Fruit fly (Drosophila melanogaster) whole organism, embryonic: ENCODE measurements around the gene CG34310.
A peak's percentile ranks its signal among the peaks of the same experiment; 100 is the strongest.

Experiments used
- Asciz ChIP-seq: fragments of 200-800 bp; sonication (Bioruptor generic); optimal IDR thresholded peaks from 2 replicates; lab custom pipeline; 2017; ENCODE audit warnings: missing biosample characterization, mild to moderate bottlenecking, missing genetic modification characterization, missing genetic modification reagents
- CG10979 ChIP-seq: fragments of 200-800 bp; sonication (Bioruptor generic); optimal IDR thresholded peaks from 2 replicates; lab custom pipeline; 2018; ENCODE audit warnings: missing biosample characterization, mild to moderate bottlenecking, missing genetic modification characterization, moderate library complexity
- CG11093 ChIP-seq: fragments of 200-800 bp; sonication (Bioruptor generic); IDR thresholded peaks from 3 replicates; pipeline ENCODE4 v1.3.6; 2022; ENCODE audit warnings: missing biosample characterization, missing genetic modification characterization
- CG12659 ChIP-seq: fragments of 200-800 bp; sonication (Bioruptor generic); optimal IDR thresholded peaks from 3 replicates; lab custom pipeline; 2017; ENCODE audit warnings: mild to moderate bottlenecking, missing biosample characterization, missing genetic modification reagents, missing genetic modification characterization
- CG12744 ChIP-seq: fragments of 200-800 bp; sonication (Bioruptor generic); optimal IDR thresholded peaks from 2 replicates; lab custom pipeline; 2016; ENCODE audit warnings: missing biosample characterization, missing genetic modification characterization
- CG13775 ChIP-seq: fragments of 200-800 bp; sonication (Bioruptor generic); optimal IDR thresholded peaks from 3 replicates; lab custom pipeline; 2017; ENCODE audit warnings: missing biosample characterization, mild to moderate bottlenecking, missing genetic modification characterization
- CG14441 ChIP-seq: fragments of 200-800 bp; sonication (Bioruptor generic); IDR thresholded peaks from 2 replicates; pipeline ENCODE4 v1.3.6; 2022; ENCODE audit warnings: missing biosample characterization, missing genetic modification characterization
- CG15696 ChIP-seq: fragments of 200-800 bp; sonication (Bioruptor generic); optimal IDR thresholded peaks from 2 replicates; lab custom pipeline; 2019; ENCODE audit warnings: missing biosample characterization, mild to moderate bottlenecking, missing genetic modification characterization, moderate library complexity
- CG1602 ChIP-seq: fragments of 200-800 bp; sonication (Bioruptor generic); optimal IDR thresholded peaks from 3 replicates; lab custom pipeline; 2016; ENCODE audit warnings: missing biosample characterization, missing genetic modification characterization
- CG17829 ChIP-seq: fragments of 200-800 bp; optimal IDR thresholded peaks from 2 replicates; lab custom pipeline; 2019; ENCODE audit warnings: missing biosample characterization, mild to moderate bottlenecking, missing genetic modification characterization, moderate library complexity
- CG18262 ChIP-seq: fragments of 200-800 bp; optimal IDR thresholded peaks from 3 replicates; lab custom pipeline; 2019; ENCODE audit warnings: missing biosample characterization, mild to moderate bottlenecking, missing genetic modification characterization, moderate library complexity
- CG18764 ChIP-seq: fragments of 200-800 bp; sonication (Bioruptor generic); optimal IDR thresholded peaks from 3 replicates; lab custom pipeline; 2016; ENCODE audit warnings: missing biosample characterization, missing genetic modification characterization
- CG2120 ChIP-seq: fragments of 200-800 bp; sonication (Bioruptor generic); optimal IDR thresholded peaks from 3 replicates; lab custom pipeline; 2016; ENCODE audit warnings: missing biosample characterization, missing genetic modification characterization
- CG2889 ChIP-seq: fragments of 200-800 bp; sonication (Bioruptor generic); IDR thresholded peaks from 3 replicates; pipeline ENCODE4 v1.3.6; 2022; ENCODE audit warnings: missing biosample characterization, missing genetic modification characterization
- CG32767 ChIP-seq: fragments of 200-800 bp; sonication (Bioruptor generic); IDR thresholded peaks from 2 replicates; pipeline ENCODE4 v1.3.6; 2022; ENCODE audit warnings: missing biosample characterization, missing genetic modification characterization
- CG4404 ChIP-seq: fragments of 200-800 bp; sonication (Bioruptor generic); IDR thresholded peaks from 2 replicates; pipeline ENCODE4 v1.3.6; 2022; ENCODE audit warnings: missing biosample characterization, missing genetic modification characterization
- CG4730 ChIP-seq: fragments of 200-800 bp; sonication (Bioruptor generic); IDR thresholded peaks from 2 replicates; pipeline ENCODE4 v1.3.6; 2022; ENCODE audit warnings: missing biosample characterization, missing genetic modification characterization
- CG4820 ChIP-seq: fragments of 200-800 bp; sonication (Bioruptor generic); optimal IDR thresholded peaks from 3 replicates; lab custom pipeline; 2016; ENCODE audit warnings: missing biosample characterization, missing genetic modification characterization
- CG5180 ChIP-seq: fragments of 200-800 bp; sonication (Bioruptor generic); optimal IDR thresholded peaks from 3 replicates; lab custom pipeline; 2017; ENCODE audit warnings: missing biosample characterization, missing genetic modification characterization, mild to moderate bottlenecking, moderate library complexity, missing genetic modification reagents
- CG6175 ChIP-seq: fragments of 200-800 bp; sonication (Bioruptor generic); IDR thresholded peaks from 3 replicates; pipeline ENCODE4 v1.3.6; 2022; ENCODE audit warnings: missing biosample characterization, missing genetic modification characterization
- CG6272 ChIP-seq: fragments of 200-800 bp; sonication (Bioruptor generic); IDR thresholded peaks from 2 replicates; pipeline ENCODE4 v1.3.6; 2022; ENCODE audit warnings: missing biosample characterization, missing genetic modification characterization
- CG6683 ChIP-seq: fragments of 200-800 bp; sonication (Bioruptor generic); optimal IDR thresholded peaks from 2 replicates; lab custom pipeline; 2017; ENCODE audit warnings: missing biosample characterization, mild to moderate bottlenecking, missing genetic modification characterization, missing genetic modification reagents
- CG7357 ChIP-seq: fragments of 200-800 bp; sonication (Bioruptor generic); IDR thresholded peaks from 3 replicates; pipeline ENCODE4 v1.3.6; 2022; ENCODE audit warnings: missing biosample characterization, missing genetic modification characterization
- CG7372 ChIP-seq: fragments of 200-800 bp; sonication (Bioruptor generic); IDR thresholded peaks from 2 replicates; pipeline ENCODE4 v1.3.6; 2022; ENCODE audit warnings: missing biosample characterization, missing genetic modification characterization
- CG7786 ChIP-seq: fragments of 200-800 bp; sonication (Bioruptor generic); optimal IDR thresholded peaks from 2 replicates; lab custom pipeline; 2016; ENCODE audit warnings: missing biosample characterization, missing genetic modification characterization
- CG8924 ChIP-seq: fragments of 200-800 bp; optimal IDR thresholded peaks from 3 replicates; lab custom pipeline; 2019; ENCODE audit warnings: missing biosample characterization, mild to moderate bottlenecking, missing genetic modification characterization, moderate library complexity
- CG9727 ChIP-seq: fragments of 200-800 bp; sonication (Bioruptor generic); optimal IDR thresholded peaks from 3 replicates; lab custom pipeline; 2017; ENCODE audit warnings: missing biosample characterization, mild to moderate bottlenecking, missing genetic modification characterization
- Chrac-16 ChIP-seq: fragments of 200-800 bp; sonication (Bioruptor generic); optimal IDR thresholded peaks from 3 replicates; lab custom pipeline; 2016; ENCODE audit warnings: missing biosample characterization, missing genetic modification characterization
- HLH54F ChIP-seq: fragments of 200-800 bp; sonication (Bioruptor generic); optimal IDR thresholded peaks from 3 replicates; lab custom pipeline; 2016; ENCODE audit warnings: missing biosample characterization, missing genetic modification characterization
- Hsf ChIP-seq: fragments of 200-800 bp; sonication (Bioruptor generic); optimal IDR thresholded peaks from 3 replicates; lab custom pipeline; 2016; ENCODE audit warnings: missing biosample characterization, missing genetic modification characterization
- NFAT ChIP-seq: fragments of 200-800 bp; sonication (Bioruptor generic); IDR thresholded peaks from 2 replicates; pipeline ENCODE4 v1.3.6; 2022; ENCODE audit warnings: missing biosample characterization, missing genetic modification characterization
- PHDP ChIP-seq: fragments of 200-800 bp; sonication (Bioruptor generic); optimal IDR thresholded peaks from 3 replicates; lab custom pipeline; 2018; ENCODE audit warnings: missing biosample characterization, mild to moderate bottlenecking, missing genetic modification characterization, moderate library complexity
- Xbp1 ChIP-seq: fragments of 200-800 bp; sonication (Bioruptor generic); optimal IDR thresholded peaks from 3 replicates; lab custom pipeline; 2016; ENCODE audit warnings: missing biosample characterization, mild to moderate bottlenecking, missing genetic modification characterization
- ap ChIP-seq: fragments of 200-800 bp; sonication (Bioruptor generic); IDR thresholded peaks from 2 replicates; pipeline ENCODE4 v1.3.6; 2022; ENCODE audit warnings: missing biosample characterization, missing genetic modification characterization
- bab2 ChIP-seq: fragments of 200-800 bp; sonication (Bioruptor generic); optimal IDR thresholded peaks from 2 replicates; lab custom pipeline; 2016; ENCODE audit warnings: missing biosample characterization, missing genetic modification characterization
- bsh ChIP-seq, 2 experiments: fragments of 200-800 bp; sonication (Bioruptor generic); optimal IDR thresholded peaks; 2 replicates each; lab custom pipeline; 2017 to 2018; ENCODE audit warnings: mild to moderate bottlenecking in 2 of 2, missing biosample characterization in 2 of 2, missing genetic modification characterization in 2 of 2, moderate library complexity in 1 of 2
- chn ChIP-seq: fragments of 200-800 bp; sonication (Bioruptor generic); optimal IDR thresholded peaks from 2 replicates; lab custom pipeline; 2016; ENCODE audit warnings: missing biosample characterization, missing genetic modification characterization
- dati ChIP-seq: fragments of 200-800 bp; sonication (Bioruptor generic); IDR thresholded peaks from 2 replicates; pipeline ENCODE4 v1.3.6; 2022; ENCODE audit warnings: missing biosample characterization, missing genetic modification characterization
- esg ChIP-seq: fragments of 200-800 bp; sonication (Bioruptor generic); conservative IDR thresholded peaks from 2 replicates; pipeline ENCODE4 v1.3.6; 2022; ENCODE audit warnings: missing biosample characterization, missing genetic modification characterization
- hkb ChIP-seq, 2 experiments: fragments of 200-800 bp in 1 of 2; fragments of >200 bp in 1 of 2; sonication (Bioruptor generic) in 1 of 2; IDR thresholded peaks in 1 of 2; optimal IDR thresholded peaks in 1 of 2; 2 replicates each; pipeline versions ENCODE4 v1.3.6 to Lab custom; 2017 to 2022; ENCODE audit warnings: missing biosample characterization in 1 of 2, missing genetic modification characterization in 1 of 2
- jing ChIP-seq: fragments of 200-800 bp; sonication (Bioruptor generic); optimal IDR thresholded peaks from 2 replicates; lab custom pipeline; 2018; ENCODE audit warnings: missing biosample characterization, mild to moderate bottlenecking, missing genetic modification characterization
- ken ChIP-seq: fragments of 200-800 bp; sonication (Bioruptor generic); IDR thresholded peaks from 3 replicates; pipeline ENCODE4 v1.3.6; 2022; ENCODE audit warnings: missing biosample characterization, missing genetic modification characterization
- lab ChIP-seq: fragments of 200-800 bp; sonication (Bioruptor generic); optimal IDR thresholded peaks from 3 replicates; lab custom pipeline; 2017; ENCODE audit warnings: missing biosample characterization, missing genetic modification characterization, mild to moderate bottlenecking, moderate library complexity, missing genetic modification reagents
- phol ChIP-seq: fragments of 200-800 bp; sonication (Bioruptor generic); optimal IDR thresholded peaks from 3 replicates; lab custom pipeline; 2018; ENCODE audit warnings: missing biosample characterization, mild to moderate bottlenecking, missing genetic modification characterization, moderate library complexity
- salm ChIP-seq: fragments of 200-800 bp; sonication (Bioruptor generic); optimal IDR thresholded peaks from 2 replicates; lab custom pipeline; 2018; ENCODE audit warnings: missing biosample characterization, mild to moderate bottlenecking, missing genetic modification characterization
- stc ChIP-seq: fragments of 200-800 bp; sonication (Bioruptor generic); IDR thresholded peaks from 2 replicates; pipeline ENCODE4 v1.3.6; 2022; ENCODE audit warnings: missing biosample characterization, missing genetic modification characterization
- tgo ChIP-seq: fragments of 200-800 bp; sonication (Bioruptor generic); IDR thresholded peaks from 3 replicates; pipeline ENCODE4 v1.3.6; 2022; ENCODE audit warnings: missing biosample characterization, missing genetic modification characterization
- tio ChIP-seq: fragments of 200-800 bp; sonication (Bioruptor generic); optimal IDR thresholded peaks from 2 replicates; lab custom pipeline; 2017; ENCODE audit warnings: missing biosample characterization, missing genetic modification characterization, inconsistent platforms
- wor ChIP-seq: fragments of 200-800 bp; sonication (Bioruptor generic); IDR thresholded peaks from 2 replicates; pipeline ENCODE4 v1.3.6; 2022; ENCODE audit warnings: missing biosample characterization, missing genetic modification characterization
- zf30C ChIP-seq: fragments of 200-800 bp; sonication (Bioruptor generic); optimal IDR thresholded peaks from 3 replicates; lab custom pipeline; 2018; ENCODE audit warnings: missing biosample characterization, mild to moderate bottlenecking, missing genetic modification characterization

The CG34310 gene

dm6 chr2L:6698387-6698786 is 34.9 kb downstream of the CG34310 start (continued):
- peak; percentile 36 for TF ChIP-seq CG4820
- no peak for TF ChIP-seq NFAT (GFP tag; lab: Robert Waterston, UW)
- TF ChIP-seq CG32767 = peak; percentile 58
- peak; percentile 35 for TF ChIP-seq CG1602 (GFP tag; lab: Kevin White, UChicago)
- TF ChIP-seq CG6175 (GFP tag; lab: Robert Waterston, UW) = 0 out of 3 replicates have a peak, but pooled peaks have one; percentile 20
- peak; percentile 47 for TF ChIP-seq CG2120 (GFP tag; lab: Kevin White, UChicago)
- TF ChIP-seq CG6272 (GFP tag; lab: Robert Waterston, UW) = no peak
- TF ChIP-seq CG10979 = peak; percentile 45
- peak; percentile 30 for TF ChIP-seq Asciz (GFP tag; lab: Kevin White, UChicago)
- peak; percentile 2 for TF ChIP-seq tio (GFP tag; lab: Kevin White, UChicago)
- TF ChIP-seq bsh (GFP tag; optimal IDR thresholded peaks at IDR 0.05; lab: Kevin White, UChicago) = peak in 1 of 2 experiments; percentile 52
- peak; percentile 56 for TF ChIP-seq CG4404 (GFP tag; lab: Robert Waterston, UW)
- 0 out of 2 replicates have a peak, but pooled peaks have one; percentile 43 for TF ChIP-seq CG7372 (GFP tag; lab: Robert Waterston, UW)
- TF ChIP-seq Hsf (GFP tag; lab: Kevin White, UChicago) = peak; percentile 27
- peak; percentile 47 for TF ChIP-seq CG18262
- peak; percentile 31; the same call in 1 of the 2 replicates for TF ChIP-seq ap (GFP tag; lab: Robert Waterston, UW)
- peak; percentile 71 for TF ChIP-seq stc
- TF ChIP-seq ken (GFP tag; lab: Robert Waterston, UW) = peak; percentile 33; the same call in 1 of the 3 replicates
- TF ChIP-seq hkb (optimal IDR thresholded peaks at IDR 0.05; lab: Kevin White, UChicago) = no peak
- peak; percentile 24; the same call in 1 of the 2 replicates for TF ChIP-seq hkb (GFP tag; IDR thresholded peaks at IDR 0.05; lab: Robert Waterston, UW)
- peak; percentile 8 for TF ChIP-seq bab2 (GFP tag; lab: Kevin White, UChicago)
- peak; percentile 62 for TF ChIP-seq CG9727 (GFP tag; lab: Kevin White, UChicago)
- TF ChIP-seq CG15696 (tag; lab: Kevin White, UChicago) = peak; percentile 5
- TF ChIP-seq zf30C = no peak
- peak; percentile 49 for TF ChIP-seq phol (tag; lab: Kevin White, UChicago)
- peak; percentile 58 for TF ChIP-seq tgo (GFP tag; lab: Robert Waterston, UW)
- TF ChIP-seq CG13775 (GFP tag; lab: Kevin White, UChicago) = peak; percentile 26
- peak; percentile 7 for TF ChIP-seq CG18764 (GFP tag; lab: Kevin White, UChicago)
- peak; percentile 31 for TF ChIP-seq CG7786 (GFP tag; lab: Kevin White, UChicago)
- TF ChIP-seq CG11093 = peak; percentile 57; the same call in 1 of the 3 replicates
- TF ChIP-seq CG12744 = no peak
- TF ChIP-seq CG7357 = 0 out of 3 replicates have a peak, but pooled peaks have one; percentile 12
- TF ChIP-seq CG5180 (GFP tag; lab: Kevin White, UChicago) = no peak
- TF ChIP-seq Chrac-16 (GFP tag; lab: Kevin White, UChicago) = peak; percentile 17
- TF ChIP-seq CG2889 = peak; percentile 51; the same call in 1 of the 3 replicates
- TF ChIP-seq chn (GFP tag; lab: Kevin White, UChicago) = peak; percentile 42
- peak; percentile 3 for TF ChIP-seq jing (GFP tag; lab: Kevin White, UChicago)
- peak; percentile 50 for TF ChIP-seq Xbp1 (GFP tag; lab: Kevin White, UChicago)
- TF ChIP-seq HLH54F (GFP tag; lab: Kevin White, UChicago) = peak; percentile 12
- peak; percentile 50 for TF ChIP-seq CG8924 (tag; lab: Kevin White, UChicago)
- peak; percentile 29 for TF ChIP-seq PHDP (tag; lab: Kevin White, UChicago)
- no peak for TF ChIP-seq CG6683 (GFP tag; lab: Kevin White, UChicago)
- TF ChIP-seq CG4730 (GFP tag; lab: Robert Waterston, UW) = 0 out of 2 replicates have a peak, but pooled peaks have one; percentile 42
- TF ChIP-seq esg (GFP tag; lab: Robert Waterston, UW) = peak; percentile 54
- 0 out of 2 replicates have a peak, but pooled peaks have one; percentile 25 for TF ChIP-seq dati (GFP tag; lab: Robert Waterston, UW)
- peak; percentile 73 for TF ChIP-seq CG14441
- no peak for TF ChIP-seq salm (tag; lab: Kevin White, UChicago)
- no peak for TF ChIP-seq CG12659 (GFP tag; lab: Kevin White, UChicago)
- no peak for TF ChIP-seq wor (GFP tag; lab: Robert Waterston, UW)
- peak; percentile 48 for TF ChIP-seq lab (GFP tag; lab: Kevin White, UChicago)
- TF ChIP-seq CG17829 (tag; lab: Kevin White, UChicago) = peak; percentile 46
